Worm (Caenorhabditis elegans) whole organism, young adult: Measurements from ENCODE around the gene tag-250.

Source experiments
- B0019.2 ChIP-seq: fragments of 200-800 bp; sonication (Bioruptor generic); conservative IDR thresholded peaks from 2 replicates; pipeline ENCODE4 v1.3.6; 2022; ENCODE audit warnings: missing genetic modification reagents, missing genetic modification characterization, missing compliant biosample characterization
- D2030.7 ChIP-seq: fragments of 200-800 bp; sonication (Bioruptor generic); IDR thresholded peaks from 2 replicates; pipeline ENCODE4 v1.3.6; 2022; ENCODE audit warnings: missing genetic modification reagents, missing genetic modification characterization, missing compliant biosample characterization
- F22D6.2 ChIP-seq: sonication (generic microtip); optimal IDR thresholded peaks from 2 replicates; lab custom pipeline; 2016; ENCODE audit warnings: mild to moderate bottlenecking, missing genetic modification characterization, missing compliant biosample characterization
- F33H1.4 ChIP-seq: fragments of 200-800 bp; sonication (Bioruptor generic); IDR thresholded peaks from 2 replicates; pipeline ENCODE4 v1.3.6; 2022; ENCODE audit warnings: missing genetic modification reagents, missing genetic modification characterization, missing compliant biosample characterization
- F39B2.1 ChIP-seq: fragments of 200-800 bp; sonication (Bioruptor generic); IDR thresholded peaks from 2 replicates; pipeline ENCODE4 v1.3.6; 2022; ENCODE audit warnings: missing genetic modification reagents, missing genetic modification characterization, missing compliant biosample characterization
- F52B5.7 ChIP-seq: sonication (generic microtip); optimal IDR thresholded peaks from 2 replicates; lab custom pipeline; 2016; ENCODE audit warnings: mild to moderate bottlenecking, missing genetic modification characterization, missing compliant biosample characterization
- F55B11.4 ChIP-seq: sonication (generic microtip); optimal IDR thresholded peaks from 2 replicates; lab custom pipeline; 2016; ENCODE audit warnings: missing compliant biosample characterization, missing genetic modification characterization, borderline replicate concordance; ENCODE audit not compliant: insufficient read depth
- F57A8.1 ChIP-seq: fragments of 200-800 bp; sonication (Bioruptor generic); optimal IDR thresholded peaks from 2 replicates; lab custom pipeline; 2018; ENCODE audit warnings: mild to moderate bottlenecking, missing genetic modification characterization, moderate library complexity, missing compliant biosample characterization
- F57C9.4 ChIP-seq: sonication (generic microtip); optimal IDR thresholded peaks from 2 replicates; lab custom pipeline; 2017; ENCODE audit warnings: mild to moderate bottlenecking, missing genetic modification characterization, missing compliant biosample characterization
- K11D2.4 ChIP-seq: fragments of 200-800 bp; sonication (Bioruptor generic); IDR thresholded peaks from 2 replicates; pipeline ENCODE4 v1.3.6; 2022; ENCODE audit warnings: missing genetic modification reagents, missing genetic modification characterization, missing compliant biosample characterization
- T07F8.4 ChIP-seq: sonication (generic microtip); optimal IDR thresholded peaks from 2 replicates; lab custom pipeline; 2016; ENCODE audit warnings: mild to moderate bottlenecking, missing genetic modification characterization, moderate library complexity, missing compliant biosample characterization
- Y53F4B.3 ChIP-seq: fragments of 200-800 bp; sonication (Bioruptor generic); IDR thresholded peaks from 2 replicates; pipeline ENCODE4 v1.3.6; 2022; ENCODE audit warnings: missing genetic modification reagents, missing genetic modification characterization, missing compliant biosample characterization
- Y67H2A.10 ChIP-seq: fragments of 200-800 bp; sonication (Bioruptor generic); conservative IDR thresholded peaks from 2 replicates; pipeline ENCODE4 v1.3.6; 2022; ENCODE audit warnings: missing genetic modification reagents, missing genetic modification characterization, missing compliant biosample characterization
- akir-1 ChIP-seq: fragments of 200-800 bp; sonication (Bioruptor generic); optimal IDR thresholded peaks from 2 replicates; lab custom pipeline; 2018; ENCODE audit warnings: mild to moderate bottlenecking, missing genetic modification characterization, moderate library complexity, missing compliant biosample characterization
- ama-1 ChIP-seq, 3 experiments: fragments of 150-350 bp in 1 of 3; sonication (generic microtip) in 2 of 3; optimal IDR thresholded peaks; 2 replicates each; lab custom pipeline; 2014 to 2018; ENCODE audit warnings: missing biosample characterization in 2 of 3, missing genetic modification characterization in 2 of 3, missing genetic modification reagents in 2 of 3
- atf-7 ChIP-seq: sonication (generic microtip); optimal IDR thresholded peaks from 2 replicates; lab custom pipeline; 2017; ENCODE audit warnings: mild to moderate bottlenecking, missing genetic modification characterization, missing compliant biosample characterization
- bed-1 ChIP-seq: fragments of 200-800 bp; sonication (Bioruptor generic); IDR thresholded peaks from 2 replicates; pipeline ENCODE4 v1.3.6; 2022; ENCODE audit warnings: missing genetic modification reagents, missing genetic modification characterization, missing compliant biosample characterization
- cebp-1 ChIP-seq, 2 experiments: fragments of 200-800 bp in 1 of 2; sonication (Bioruptor generic) in 1 of 2; sonication (generic microtip) in 1 of 2; IDR thresholded peaks in 1 of 2; optimal IDR thresholded peaks in 1 of 2; 2 replicates each; pipeline versions ENCODE4 v1.3.6 to Lab custom; 2017 to 2022; ENCODE audit warnings: missing compliant biosample characterization in 2 of 2, missing genetic modification characterization in 2 of 2, mild to moderate bottlenecking in 1 of 2, missing genetic modification reagents in 1 of 2, moderate library complexity in 1 of 2
- cebp-2 ChIP-seq: fragments of 200-800 bp; sonication (Bioruptor generic); IDR thresholded peaks from 2 replicates; pipeline ENCODE4 v1.3.6; 2022; ENCODE audit warnings: missing genetic modification characterization, missing compliant biosample characterization
- ceh-91 ChIP-seq: fragments of 200-800 bp; sonication (Bioruptor generic); IDR thresholded peaks from 2 replicates; pipeline ENCODE4 v1.3.6; 2022; ENCODE audit warnings: missing genetic modification reagents, missing genetic modification characterization, missing compliant biosample characterization
- chd-7 ChIP-seq: sonication (generic microtip); optimal IDR thresholded peaks from 2 replicates; lab custom pipeline; 2016; ENCODE audit warnings: mild to moderate bottlenecking, missing genetic modification characterization, moderate library complexity, missing compliant biosample characterization
- die-1 ChIP-seq: sonication (generic microtip); optimal IDR thresholded peaks from 2 replicates; lab custom pipeline; 2016; ENCODE audit warnings: missing genotype, mild to moderate bottlenecking, missing genetic modification characterization, missing compliant biosample characterization
- dpl-1 ChIP-seq: fragments of 150-350 bp; optimal IDR thresholded peaks from 2 replicates; lab custom pipeline; 2014; ENCODE audit warnings: missing biosample characterization, missing genetic modification reagents, missing genetic modification characterization
- efl-1 ChIP-seq: fragments of 150-350 bp; optimal IDR thresholded peaks from 2 replicates; lab custom pipeline; 2014; ENCODE audit warnings: missing biosample characterization, missing genetic modification reagents, missing genetic modification characterization
- egrh-3 ChIP-seq: fragments of 200-800 bp; sonication (Bioruptor generic); IDR thresholded peaks from 2 replicates; pipeline ENCODE4 v1.3.6; 2022; ENCODE audit warnings: missing genetic modification reagents, missing genetic modification characterization, missing compliant biosample characterization
- ekl-4 ChIP-seq: fragments of 200-800 bp; sonication (Bioruptor generic); IDR thresholded peaks from 2 replicates; pipeline ENCODE4 v1.3.6; 2022; ENCODE audit warnings: missing genetic modification reagents, missing genetic modification characterization, missing compliant biosample characterization
- hlh-12 ChIP-seq: sonication (generic microtip); optimal IDR thresholded peaks from 2 replicates; lab custom pipeline; 2016; ENCODE audit warnings: missing genetic modification characterization, missing compliant biosample characterization
- hmg-1.2 ChIP-seq: fragments of 200-800 bp; sonication (Bioruptor generic); IDR thresholded peaks from 2 replicates; pipeline ENCODE4 v1.3.6; 2022; ENCODE audit warnings: missing genetic modification reagents, missing genetic modification characterization, missing compliant biosample characterization
- hsf-1 ChIP-seq: fragments of 200-800 bp; sonication (Bioruptor generic); IDR thresholded peaks from 2 replicates; pipeline ENCODE4 v1.3.6; 2022; ENCODE audit warnings: missing genetic modification reagents, missing genetic modification characterization, missing compliant biosample characterization
- lin-35 ChIP-seq, 3 experiments: fragments of 150-350 bp in 2 of 3; sonication (generic microtip) in 1 of 3; optimal IDR thresholded peaks; 2 replicates each; lab custom pipeline; 2014 to 2018; ENCODE audit warnings: missing biosample characterization in 3 of 3, missing genetic modification characterization in 3 of 3, missing genetic modification reagents in 3 of 3
- lin-54 ChIP-seq: fragments of 200-800 bp; sonication (Bioruptor generic); optimal IDR thresholded peaks from 2 replicates; lab custom pipeline; 2018; ENCODE audit warnings: mild to moderate bottlenecking, missing genetic modification characterization, missing compliant biosample characterization
- lsl-1 ChIP-seq: fragments of 200-800 bp; sonication (Bioruptor generic); optimal IDR thresholded peaks from 2 replicates; lab custom pipeline; 2018; ENCODE audit warnings: mild to moderate bottlenecking, missing genetic modification characterization, moderate library complexity, missing compliant biosample characterization
- madf-8 ChIP-seq: fragments of 200-800 bp; sonication (Bioruptor generic); conservative IDR thresholded peaks from 2 replicates; pipeline ENCODE4 v1.3.6; 2022; ENCODE audit warnings: missing genetic modification reagents, missing genetic modification characterization, missing compliant biosample characterization
- nfya-2 ChIP-seq: fragments of 200-800 bp; sonication (Bioruptor generic); IDR thresholded peaks from 2 replicates; pipeline ENCODE4 v1.3.6; 2022; ENCODE audit warnings: missing genetic modification reagents, missing genetic modification characterization, missing compliant biosample characterization
- nhr-80 ChIP-seq: sonication (generic microtip); optimal IDR thresholded peaks from 2 replicates; lab custom pipeline; 2016; ENCODE audit warnings: missing genetic modification characterization, missing compliant biosample characterization
- pha-4 ChIP-seq: fragments of 150-350 bp; sonication (generic microtip); optimal IDR thresholded peaks from 2 replicates; lab custom pipeline; 2014; ENCODE audit warnings: missing biosample characterization, missing genetic modification reagents, missing genetic modification characterization
- rcor-1 ChIP-seq: fragments of 200-800 bp; sonication (Bioruptor generic); IDR thresholded peaks from 2 replicates; pipeline ENCODE4 v1.3.6; 2022; ENCODE audit warnings: missing genetic modification reagents, missing genetic modification characterization, missing compliant biosample characterization
- snpc-1.3 ChIP-seq: sonication (generic microtip); optimal IDR thresholded peaks from 2 replicates; lab custom pipeline; 2017; ENCODE audit warnings: missing genetic modification characterization, mild to moderate bottlenecking, missing compliant biosample characterization, antibody characterized with exemption, moderate library complexity, missing genotype, missing genetic modification reagents; ENCODE audit not compliant: insufficient read depth
- sptf-2 ChIP-seq: fragments of 200-800 bp; sonication (Bioruptor generic); optimal IDR thresholded peaks from 2 replicates; lab custom pipeline; 2018; ENCODE audit warnings: mild to moderate bottlenecking, missing genetic modification characterization, missing compliant biosample characterization
- tbp1 ChIP-seq: fragments of 200-800 bp; sonication (Bioruptor generic); optimal IDR thresholded peaks from 2 replicates; lab custom pipeline; 2018; ENCODE audit warnings: mild to moderate bottlenecking, missing genetic modification characterization, missing compliant biosample characterization
- tbx-9 ChIP-seq: sonication (generic microtip); optimal IDR thresholded peaks from 2 replicates; lab custom pipeline; 2016; ENCODE audit warnings: borderline replicate concordance, missing genetic modification characterization, inconsistent platforms, missing compliant biosample characterization
- xnd-1 ChIP-seq: sonication (generic microtip); optimal IDR thresholded peaks from 2 replicates; lab custom pipeline; 2016; ENCODE audit warnings: missing genotype, missing genetic modification reagents, missing genetic modification characterization, missing compliant biosample characterization
- zfh-2 ChIP-seq: fragments of 200-800 bp; sonication (Bioruptor generic); conservative IDR thresholded peaks from 2 replicates; pipeline ENCODE4 v1.3.6; 2022; ENCODE audit warnings: missing genetic modification reagents, missing genetic modification characterization, missing compliant biosample characterization
- ztf-18 ChIP-seq: sonication (generic microtip); optimal IDR thresholded peaks from 2 replicates; lab custom pipeline; 2016; ENCODE audit warnings: missing genotype, mild to moderate bottlenecking, missing genetic modification characterization, missing compliant biosample characterization
- ztf-22 ChIP-seq: fragments of 200-800 bp; sonication (Bioruptor generic); optimal IDR thresholded peaks from 2 replicates; lab custom pipeline; 2018; ENCODE audit warnings: mild to moderate bottlenecking, missing genetic modification characterization, moderate library complexity, missing compliant biosample characterization

The tag-250 gene

ce11 chrIII:7933235-7933634, 8.5 kb upstream of the tag-250 start, which contains the start of gene ran-2:
ran-2 (plus strand) TSS chrIII:7933535.
- no peak for TF ChIP-seq egrh-3 (GFP tag; lab: Robert Waterston, UW)
- no peak for TF ChIP-seq cebp-1 (GFP tag; IDR thresholded peaks at IDR 0.05; lab: Robert Waterston, UW)
- TF ChIP-seq cebp-1 (tag; optimal IDR thresholded peaks at IDR 0.05; lab: Kevin White, UChicago), result peak; percentile 85

- TF ChIP-seq hsf-1 (GFP tag; lab: Robert Waterston, UW) (no peak), die-1 (tag; lab: Kevin White, UChicago) (no peak), zfh-2 (GFP tag; lab: Robert Waterston, UW) (no peak), Y67H2A.10 (no peak), cebp-1 (GFP tag; IDR thresholded peaks at IDR 0.05; lab: Robert Waterston, UW) (no peak), cebp-1 (tag; optimal IDR thresholded peaks at IDR 0.05; lab: Kevin White, UChicago) (peak; percentile 18), nfya-2 (GFP tag; lab: Robert Waterston, UW) (no peak), atf-7 (no peak), efl-1 (GFP tag; lab: Kevin White, UChicago) (peak; percentile 87), K11D2.4 (no peak), cebp-2 (GFP tag; lab: Robert Waterston, UW) (no peak), T07F8.4 (tag; lab: Kevin White, UChicago) (no peak), egrh-3 (GFP tag; lab: Robert Waterston, UW) (no peak), lsl-1 (GFP tag; lab: Kevin White, UChicago) (peak; percentile 73), rcor-1 (no peak), ekl-4 (no peak), F22D6.2 (tag; lab: Kevin White, UChicago) (no peak), akir-1 (no peak), ztf-18 (tag; lab: Kevin White, UChicago) (peak; percentile 90), F55B11.4 (no peak), xnd-1 (peak; percentile 60), chd-7 (tag; lab: Kevin White, UChicago) (no peak), lin-35 (GFP tag; optimal IDR thresholded peaks at IDR 0.05; lab: Kevin White, UChicago) (no peak), Y53F4B.3 (GFP tag; lab: Robert Waterston, UW) (no peak), F57A8.1 (GFP tag; lab: Kevin White, UChicago) (no peak), F39B2.1 (GFP tag; lab: Robert Waterston, UW) (no peak), F57C9.4 (no peak), lin-54 (GFP tag; lab: Kevin White, UChicago) (peak; percentile 55), dpl-1 (GFP tag; lab: Kevin White, UChicago) (peak; percentile 72), B0019.2 (GFP tag; lab: Robert Waterston, UW) (no peak), madf-8 (peak; percentile 55), F52B5.7 (tag; lab: Kevin White, UChicago) (no peak), ztf-22 (no peak), hlh-12 (tag; lab: Kevin White, UChicago) (no peak), F33H1.4 (peak; percentile 82), pha-4 (no peak), snpc-1.3 (tag; lab: Kevin White, UChicago) (no peak), tbx-9 (no peak), tbp1 (peak; percentile 1), sptf-2 (GFP tag; lab: Kevin White, UChicago) (no peak), ama-1 (optimal IDR thresholded peaks at IDR 0.05; lab: Kevin White, UChicago) (no peak), ama-1 (GFP tag; optimal IDR thresholded peaks at IDR 0.05; lab: Kevin White, UChicago) (no peak), nhr-80 (tag; lab: Kevin White, UChicago) (peak; percentile 15), hmg-1.2 (GFP tag; lab: Robert Waterston, UW) (no peak), D2030.7 (GFP tag; lab: Robert Waterston, UW) (peak; percentile 50), bed-1 (GFP tag; lab: Robert Waterston, UW) (no peak), ceh-91 (no peak)
Observed at ce11 chrIII:7928549-7929129, 3.9 kb upstream of the tag-250 start, which contains the start of the genes C29E4.13 and npp-15. C29E4.13 (minus strand) TSS chrIII:7928717. npp-15 (plus strand) TSS chrIII:7929043.
